Worm (Caenorhabditis elegans): ENCODE data around the gene ave-1.

ce11 chrIII:1540100-1540695 lies 44.4 kb upstream of the ave-1 start, which contains the start of the genes Y67D2.5 and cisd-3.2:
- no peak for TF ChIP-seq klf-2 (GFP tag; conservative IDR thresholded peaks at IDR 0.05)
- no peak for TF ChIP-seq ztf-23 (GFP tag; IDR thresholded peaks at IDR 0.05)
- TF ChIP-seq tab-1 (GFP tag; IDR thresholded peaks at IDR 0.05): no peak
- no peak for TF ChIP-seq ref-1 (GFP tag; conservative IDR thresholded peaks at IDR 0.05)

All from whole organism, midembryonic.